Fruit fly (Drosophila melanogaster): ENCODE data around the gene rpr.

rpr gene

DNA sequence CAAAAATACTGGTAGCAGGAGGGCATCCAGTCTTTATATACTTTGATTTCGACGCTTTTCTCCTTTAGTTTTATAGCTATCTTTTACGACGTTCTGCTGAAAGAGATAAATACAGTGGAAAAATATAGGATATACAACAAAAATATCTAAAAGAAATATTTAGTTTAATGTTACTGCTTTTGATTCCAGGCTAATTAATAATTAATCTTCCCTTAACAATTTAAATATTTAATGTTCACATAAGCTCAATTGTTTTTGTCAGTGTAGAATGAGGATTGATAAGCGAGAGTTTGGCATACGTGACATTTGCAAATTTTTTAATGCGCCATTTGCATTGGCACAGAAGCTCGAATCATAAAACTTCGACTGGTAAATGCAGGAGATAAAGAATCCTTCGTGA is 6.1 kb upstream of the rpr start (continued):
- TF ChIP-seq prd (optimal IDR thresholded peaks at IDR 0.05) (no peak), prd (GFP tag; IDR thresholded peaks at IDR 0.05) (peak; percentile 54; the same call in 2 of the 3 replicates), D19A (tag; optimal IDR thresholded peaks at IDR 0.05) (peak; percentile 5), fd64A (GFP tag; optimal IDR thresholded peaks at IDR 0.05) (no peak), CG9609 (GFP tag; optimal IDR thresholded peaks at IDR 0.05) (no peak), gfzf (GFP tag; optimal IDR thresholded peaks at IDR 0.05) (no peak), E2f2 (GFP tag; IDR thresholded peaks at IDR 0.05) (no peak), CG3995 (GFP tag; optimal IDR thresholded peaks at IDR 0.05) (no peak), pnt (GFP tag; optimal IDR thresholded peaks at IDR 0.05) (no peak), CG10979 (tag; optimal IDR thresholded peaks at IDR 0.05) (peak; percentile 63), Xrp1 (GFP tag; IDR thresholded peaks at IDR 0.05) (peak; percentile 69; the same call in 1 of the 2 replicates), CG12236 (GFP tag; optimal IDR thresholded peaks at IDR 0.05) (no peak), CG14441 (GFP tag; IDR thresholded peaks at IDR 0.05) (no peak), HLH3B (GFP tag; IDR thresholded peaks at IDR 0.05) (no peak), CG10431 (GFP tag; optimal IDR thresholded peaks at IDR 0.05) (no peak), fd96Cb (tag; optimal IDR thresholded peaks at IDR 0.05) (peak; percentile 6), Doc3 (GFP tag; IDR thresholded peaks at IDR 0.05; ENCODE audit: partially characterized antibody) (no peak), trem (tag; optimal IDR thresholded peaks at IDR 0.05) (peak; percentile 18), CG31224 (GFP tag; IDR thresholded peaks at IDR 0.05) (no peak), exex (tag; optimal IDR thresholded peaks at IDR 0.05) (no peak), tx (GFP tag; optimal IDR thresholded peaks at IDR 0.05) (no peak), inv (GFP tag; IDR thresholded peaks at IDR 0.05; ENCODE audit: partially characterized antibody) (no peak), CG10209 (GFP tag; optimal IDR thresholded peaks at IDR 0.05) (no peak), bcd (GFP tag; optimal IDR thresholded peaks at IDR 0.05) (no peak), Side (GFP tag; optimal IDR thresholded peaks at IDR 0.05) (no peak), bbx (GFP tag; IDR thresholded peaks at IDR 0.05; ENCODE audit: partially characterized antibody) (no peak), zen (tag; optimal IDR thresholded peaks at IDR 0.05) (peak; percentile 26), CG12659 (GFP tag; optimal IDR thresholded peaks at IDR 0.05) (no peak), ttk (GFP tag; IDR thresholded peaks at IDR 0.05) (no peak), sens (GFP tag) (peak; percentile 81), zfh2 (GFP tag; optimal IDR thresholded peaks at IDR 0.05) (no peak), slou (GFP tag; optimal IDR thresholded peaks at IDR 0.05) (no peak), CG14710 (tag; optimal IDR thresholded peaks at IDR 0.05) (peak; percentile 40), eve (GFP tag; optimal IDR thresholded peaks at IDR 0.05) (peak in 1 of 2 experiments; percentile 18), fd102C (GFP tag; optimal IDR thresholded peaks at IDR 0.05) (peak; percentile 15), CG11247 (GFP tag; IDR thresholded peaks at IDR 0.05) (no peak), pzg (GFP tag; optimal IDR thresholded peaks at IDR 0.05) (no peak), CG11723 (GFP tag; optimal IDR thresholded peaks at IDR 0.05) (no peak), CG12391 (tag; optimal IDR thresholded peaks at IDR 0.05) (peak; percentile 38), CG6272 (GFP tag; IDR thresholded peaks at IDR 0.05) (no peak), CoRest (tag; optimal IDR thresholded peaks at IDR 0.05) (no peak), CG32772 (GFP tag; IDR thresholded peaks at IDR 0.05) (no peak), HLHmδ (GFP tag; optimal IDR thresholded peaks at IDR 0.05) (no peak), sna (GFP tag; IDR thresholded peaks at IDR 0.05; ENCODE audit: partially characterized antibody) (no peak), da (GFP tag; optimal IDR thresholded peaks at IDR 0.05) (no peak), Deaf1 (tag; optimal IDR thresholded peaks at IDR 0.05) (no peak), onecut (GFP tag; IDR thresholded peaks at IDR 0.05) (no peak), vvl (GFP tag; IDR thresholded peaks at IDR 0.05) (no peak), CG8944 (GFP tag; optimal IDR thresholded peaks at IDR 0.05) (no peak), CG11504 (tag; optimal IDR thresholded peaks at IDR 0.05) (peak; percentile 22), gem (tag; optimal IDR thresholded peaks at IDR 0.05) (peak; percentile 60), E2f1 (GFP tag; IDR thresholded peaks at IDR 0.05) (no peak)

Data from whole organism, embryonic.